Worm (Caenorhabditis elegans): ENCODE data around the gene F21D5.4.

The F21D5.4 gene

DNA sequence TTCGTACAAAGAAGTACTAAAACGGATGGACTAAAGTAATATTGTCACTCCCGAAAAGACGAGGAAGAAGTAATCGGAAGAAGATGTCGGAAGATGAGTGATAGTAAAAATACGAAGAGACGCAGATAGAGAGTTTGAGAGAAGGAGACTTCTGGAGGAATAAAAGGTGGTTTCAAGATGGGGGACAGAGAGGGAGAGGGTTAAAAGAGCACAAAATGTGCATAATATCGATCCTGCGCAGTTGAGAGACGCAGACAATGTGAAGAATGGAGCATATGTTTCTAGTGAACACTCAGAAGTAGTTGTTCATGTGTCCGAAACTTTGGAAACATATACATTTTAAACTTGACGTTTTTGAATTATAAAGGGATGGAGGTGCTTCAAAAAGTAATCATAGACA is 24.6 kb downstream of the F21D5.4 start:
- peak; percentile 88 for TF ChIP-seq madf-10 (tag; optimal IDR thresholded peaks at IDR 0.05)
- TF ChIP-seq B0261.1 (tag; optimal IDR thresholded peaks at IDR 0.05), result no peak
- peak; percentile 60; the same call in 1 of the 2 replicates for TF ChIP-seq hmg-1.2 (GFP tag; IDR thresholded peaks at IDR 0.05)

DNA sequence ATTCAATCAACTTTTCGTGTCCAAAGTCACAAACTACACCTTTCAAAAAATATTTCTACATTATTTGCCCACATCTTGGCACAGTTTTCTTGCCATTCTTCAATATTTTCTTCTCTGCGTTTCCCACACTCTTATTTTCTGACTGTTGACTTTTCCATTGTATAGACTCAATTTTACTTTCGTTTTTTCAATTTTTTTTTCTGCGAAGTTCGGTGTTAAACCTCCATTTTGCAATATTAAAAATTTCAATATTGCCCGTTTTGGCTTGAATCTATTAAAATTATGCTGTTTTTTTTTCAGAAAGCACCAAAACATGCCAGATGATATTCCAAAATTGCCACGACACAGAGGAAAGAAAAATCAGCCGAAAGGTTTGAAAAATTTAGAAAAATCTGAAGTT is 26.7 kb downstream of the F21D5.4 start, which contains the start of gene cdc-50.B:
cdc-50.B (plus strand) TSS at position 301 of the 400 bp plus-strand sequence.
- TF ChIP-seq somi-1 (GFP tag; optimal IDR thresholded peaks at IDR 0.05) (no peak), bed-1 (GFP tag; IDR thresholded peaks at IDR 0.05) (no peak), F52B5.7 (tag; optimal IDR thresholded peaks at IDR 0.05) (no peak), Y95B8A.8 (GFP tag; IDR thresholded peaks at IDR 0.05) (no peak), ceh-79 (tag; optimal IDR thresholded peaks at IDR 0.05) (no peak), tbx-9 (tag; optimal IDR thresholded peaks at IDR 0.05; ENCODE audit: borderline replicate concordance) (no peak), F39B2.1 (GFP tag; IDR thresholded peaks at IDR 0.05) (no peak), ama-1 (optimal IDR thresholded peaks at IDR 0.05) (no peak), ama-1 (GFP tag; optimal IDR thresholded peaks at IDR 0.05) (no peak), B0336.3 (GFP tag; IDR thresholded peaks at IDR 0.05) (no peak), hsf-1 (GFP tag; IDR thresholded peaks at IDR 0.05) (no peak), madf-10 (tag; optimal IDR thresholded peaks at IDR 0.05) (no peak)

DNA sequence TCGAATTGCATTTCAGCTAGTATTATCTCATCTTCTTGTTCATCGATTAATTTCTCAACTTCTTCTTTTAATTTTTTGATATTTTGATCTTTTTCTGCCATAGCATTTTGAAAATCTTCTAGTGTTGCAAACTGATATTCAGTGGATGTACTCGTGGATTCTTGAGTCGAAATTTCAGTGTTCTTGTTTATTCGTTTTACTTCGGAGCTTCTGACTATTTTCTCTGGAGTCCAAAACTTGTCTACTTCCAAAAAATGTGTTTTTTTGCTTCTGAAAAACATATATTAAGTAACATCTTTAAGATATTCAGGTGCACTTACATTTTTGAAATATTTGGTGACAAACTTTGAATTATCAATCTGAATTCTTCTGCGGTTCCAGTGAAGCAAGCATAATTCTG is 31.7 kb downstream of the F21D5.4 start, which contains the start of gene F20C5.5:
F20C5.5 (minus strand) TSS at position 101 of the 400 bp plus-strand sequence.
- TF ChIP-seq xnd-1 (tag; optimal IDR thresholded peaks at IDR 0.05) (no peak), nhr-90 (tag; optimal IDR thresholded peaks at IDR 0.05) (no peak), snpc-3.4 (tag; optimal IDR thresholded peaks at IDR 0.05) (no peak), ztf-25 (GFP tag; IDR thresholded peaks at IDR 0.05) (no peak), mel-28 (tag; optimal IDR thresholded peaks at IDR 0.05; ENCODE audit: borderline replicate concordance) (no peak), Y53G8AR.9 (GFP tag; conservative IDR thresholded peaks at IDR 0.05) (no peak), rpc-1 (optimal IDR thresholded peaks at IDR 0.05) (no peak), rpc-1 (tag; optimal IDR thresholded peaks at IDR 0.05) (no peak), F37B4.10 (GFP tag; IDR thresholded peaks at IDR 0.05) (no peak), lsl-1 (GFP tag; optimal IDR thresholded peaks at IDR 0.05) (no peak), egl-44 (GFP tag; IDR thresholded peaks at IDR 0.05) (no peak), snpc-1.3 (tag; optimal IDR thresholded peaks at IDR 0.05; ENCODE audit: insufficient read depth) (no peak), tbp1 (GFP tag; optimal IDR thresholded peaks at IDR 0.05) (no peak), sptf-2 (GFP tag; optimal IDR thresholded peaks at IDR 0.05) (no peak)

DNA sequence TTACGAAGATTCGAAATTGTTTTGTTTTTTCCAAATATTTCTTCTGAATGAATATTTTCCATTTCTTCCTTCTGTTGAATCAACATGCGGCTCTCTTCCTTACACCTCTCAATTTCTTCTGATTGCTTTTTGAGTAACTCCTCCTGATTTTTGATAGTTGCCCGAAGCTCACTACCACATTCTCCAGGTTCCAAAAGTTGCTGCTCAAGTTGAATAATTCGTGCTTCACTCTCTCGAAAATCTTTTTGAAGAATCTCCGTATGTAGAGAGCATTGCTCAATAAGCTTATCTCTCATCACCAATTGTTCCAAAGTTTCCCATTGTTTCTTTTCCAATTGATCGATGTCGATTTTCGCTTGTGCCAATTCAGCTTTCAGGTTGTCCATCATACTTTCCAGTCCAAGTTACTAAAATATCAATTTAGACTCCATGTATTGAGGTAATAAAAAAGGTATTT is 34.9 kb downstream of the F21D5.4 start, which contains the start of gene F20C5.6:
F20C5.6 (minus strand) TSS at position 407 of the 457 bp plus-strand sequence.
- TF ChIP-seq tbx-9 (tag; optimal IDR thresholded peaks at IDR 0.05; ENCODE audit: borderline replicate concordance) (no peak), tlf-1 (GFP tag; optimal IDR thresholded peaks at IDR 0.05) (no peak), ekl-4 (GFP tag; IDR thresholded peaks at IDR 0.05) (no peak), ZK185.1 (tag; optimal IDR thresholded peaks at IDR 0.05; ENCODE audit: poor library complexity, severe bottlenecking) (no peak), ceh-91 (GFP tag; IDR thresholded peaks at IDR 0.05) (no peak), akir-1 (GFP tag; optimal IDR thresholded peaks at IDR 0.05) (no peak), lag-1 (GFP tag; IDR thresholded peaks at IDR 0.05) (no peak), dox-1 (GFP tag; IDR thresholded peaks at IDR 0.05) (no peak), let-526 (GFP tag; IDR thresholded peaks at IDR 0.05) (no peak), C06A6.2 (GFP tag; conservative IDR thresholded peaks at IDR 0.05) (no peak), unc-62 (GFP tag; optimal IDR thresholded peaks at IDR 0.05) (no peak), ztf-25 (GFP tag; IDR thresholded peaks at IDR 0.05) (no peak), nfya-1 (tag; optimal IDR thresholded peaks at IDR 0.05; ENCODE audit: borderline replicate concordance, insufficient read depth) (no peak), hlh-26 (GFP tag; conservative IDR thresholded peaks at IDR 0.05) (no peak)

Data from whole organism, young adult.